Fruit fly (Drosophila melanogaster): ENCODE measurements around the gene Ktl.
A peak's percentile ranks its signal among the peaks of the same experiment; 100 is the strongest.

Ktl gene

DNA sequence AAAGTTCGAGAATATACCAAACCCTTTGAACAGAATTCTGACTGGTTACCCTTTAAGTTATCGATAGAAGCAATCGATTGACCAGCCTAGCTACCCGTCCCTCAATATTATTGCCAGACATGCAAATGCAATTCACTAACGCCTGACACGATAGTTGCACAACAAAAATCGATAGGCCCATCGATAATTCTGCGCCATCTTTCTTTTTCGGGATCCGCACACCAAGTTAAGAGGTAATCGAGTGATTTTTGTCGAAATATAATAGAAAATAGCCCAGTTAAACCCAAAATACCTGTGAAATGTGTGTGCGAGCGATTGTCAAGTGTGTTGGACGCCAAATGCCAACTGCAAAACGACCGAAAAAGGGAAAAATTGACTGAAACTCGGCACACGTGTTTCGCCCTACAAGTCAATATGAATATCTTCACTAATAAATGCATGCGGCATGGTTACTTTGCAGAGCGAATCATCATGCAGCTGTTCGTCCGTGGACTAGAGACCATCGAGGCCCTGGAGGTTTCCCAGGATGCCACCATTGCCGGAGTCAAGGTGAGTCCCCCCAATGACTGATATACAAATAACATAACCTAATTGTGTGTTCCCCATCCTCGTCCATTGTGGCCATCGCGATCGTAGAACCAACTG is 46.6 kb downstream of the Ktl start, which contains the start of gene RpS30 (continued):
- TF ChIP-seq gem (tag; optimal IDR thresholded peaks at IDR 0.05): no peak
- TF ChIP-seq bbx (GFP tag; IDR thresholded peaks at IDR 0.05; ENCODE audit: partially characterized antibody): peak; percentile 98
- no peak for TF ChIP-seq Hmx (GFP tag; optimal IDR thresholded peaks at IDR 0.05)
- peak in 1 of 2 experiments; percentile 20 for TF ChIP-seq chif (GFP tag; optimal IDR thresholded peaks at IDR 0.05)
- TF ChIP-seq fd64A (GFP tag; optimal IDR thresholded peaks at IDR 0.05): no peak
- TF ChIP-seq eyg (GFP tag; optimal IDR thresholded peaks at IDR 0.05): peak; percentile 36
- TF ChIP-seq aop (GFP tag; IDR thresholded peaks at IDR 0.05): no peak
- no peak for TF ChIP-seq CG7556 (GFP tag; optimal IDR thresholded peaks at IDR 0.05)
- TF ChIP-seq kah (GFP tag; optimal IDR thresholded peaks at IDR 0.05): no peak
- no peak for TF ChIP-seq CG12071 (GFP tag; optimal IDR thresholded peaks at IDR 0.05)
- no peak for TF ChIP-seq crol (GFP tag; IDR thresholded peaks at IDR 0.05)
- no peak for TF ChIP-seq z (GFP tag; IDR thresholded peaks at IDR 0.05)
- no peak for TF ChIP-seq cg (GFP tag; optimal IDR thresholded peaks at IDR 0.05)
- no peak for TF ChIP-seq gcm2 (GFP tag; optimal IDR thresholded peaks at IDR 0.05)
- TF ChIP-seq gsb-n (tag; optimal IDR thresholded peaks at IDR 0.05): peak; percentile 21
- TF ChIP-seq CG5180 (GFP tag; optimal IDR thresholded peaks at IDR 0.05): no peak
- TF ChIP-seq tup (GFP tag; optimal IDR thresholded peaks at IDR 0.05): no peak
- TF ChIP-seq Drgx (GFP tag; IDR thresholded peaks at IDR 0.05): no peak
- no peak for TF ChIP-seq Dfd (GFP tag; optimal IDR thresholded peaks at IDR 0.05)
- peak; percentile 91 for TF ChIP-seq sna (GFP tag; IDR thresholded peaks at IDR 0.05; ENCODE audit: partially characterized antibody)
- TF ChIP-seq CG7928 (GFP tag; optimal IDR thresholded peaks at IDR 0.05): peak; percentile 84
- TF ChIP-seq Myb (GFP tag; optimal IDR thresholded peaks at IDR 0.05): peak; percentile 98
- TF ChIP-seq lbe (GFP tag; optimal IDR thresholded peaks at IDR 0.05): peak; percentile 45
- no peak for TF ChIP-seq CG14050 (GFP tag; IDR thresholded peaks at IDR 0.05)
- TF ChIP-seq CG31388 (GFP tag; optimal IDR thresholded peaks at IDR 0.05): no peak
- no peak for TF ChIP-seq NK7.1 (GFP tag; optimal IDR thresholded peaks at IDR 0.05)
- no peak for TF ChIP-seq Neu2 (GFP tag; optimal IDR thresholded peaks at IDR 0.05; ENCODE audit: borderline replicate concordance)
- peak; percentile 48 for TF ChIP-seq Mad (GFP tag; optimal IDR thresholded peaks at IDR 0.05)
- TF ChIP-seq CG11085 (GFP tag; IDR thresholded peaks at IDR 0.05): no peak
- no peak for TF ChIP-seq CG14441 (GFP tag; IDR thresholded peaks at IDR 0.05)
- TF ChIP-seq CG13287 (GFP tag; IDR thresholded peaks at IDR 0.05; ENCODE audit: partially characterized antibody): peak; percentile 98
- TF ChIP-seq CG11723 (GFP tag; optimal IDR thresholded peaks at IDR 0.05): no peak
- peak; percentile 25 for TF ChIP-seq ems (GFP tag; optimal IDR thresholded peaks at IDR 0.05)
- no peak for TF ChIP-seq CG17328 (GFP tag; IDR thresholded peaks at IDR 0.05)
- TF ChIP-seq CG1602 (GFP tag; optimal IDR thresholded peaks at IDR 0.05): no peak
- TF ChIP-seq gro (GFP tag; optimal IDR thresholded peaks at IDR 0.05): peak; percentile 70
- TF ChIP-seq grn (GFP tag; optimal IDR thresholded peaks at IDR 0.05): no peak
- TF ChIP-seq fru (optimal IDR thresholded peaks at IDR 0.05): no peak
- no peak for TF ChIP-seq D (optimal IDR thresholded peaks at IDR 0.05)
- TF ChIP-seq D (GFP tag; optimal IDR thresholded peaks at IDR 0.05): no peak
- no peak for TF ChIP-seq CG11247 (GFP tag; IDR thresholded peaks at IDR 0.05)
- TF ChIP-seq Hr51 (GFP tag; optimal IDR thresholded peaks at IDR 0.05): peak in 1 of 2 experiments; percentile 33
- no peak for TF ChIP-seq CG8944 (GFP tag; optimal IDR thresholded peaks at IDR 0.05)
- no peak for TF ChIP-seq en (GFP tag; optimal IDR thresholded peaks at IDR 0.05)
- peak; percentile 80 for TF ChIP-seq CG14710 (tag; optimal IDR thresholded peaks at IDR 0.05)
- peak; percentile 96 for TF ChIP-seq knrl (GFP tag; IDR thresholded peaks at IDR 0.05; ENCODE audit: partially characterized antibody)
- TF ChIP-seq NC2α (GFP tag; optimal IDR thresholded peaks at IDR 0.05): no peak
- peak; percentile 97 for TF ChIP-seq CG42726 (GFP tag; IDR thresholded peaks at IDR 0.05; ENCODE audit: partially characterized antibody)
- no peak for TF ChIP-seq Oli (tag; optimal IDR thresholded peaks at IDR 0.05)
- no peak for TF ChIP-seq tx (GFP tag; optimal IDR thresholded peaks at IDR 0.05)
- no peak for TF ChIP-seq Atf6 (GFP tag; IDR thresholded peaks at IDR 0.05)
